Worm (Caenorhabditis elegans) whole organism, L4 larva: ENCODE data around the gene D2045.5.
A peak's percentile ranks its signal among the peaks of the same experiment; 100 is the strongest.

Experiments used
- F26F4.8 ChIP-seq: fragments of 200-800 bp; sonication (Bioruptor generic); conservative IDR thresholded peaks from 2 replicates; pipeline ENCODE4 v1.3.6; 2022; ENCODE audit warnings: missing genetic modification characterization, missing compliant biosample characterization
- R02D3.7 ChIP-seq: fragments of 150-350 bp; sonication (generic microtip); optimal IDR thresholded peaks from 3 replicates; lab custom pipeline; 2014; ENCODE audit warnings: missing biosample characterization, missing genetic modification characterization
- T20F7.1 ChIP-seq: fragments of 200-800 bp; sonication (Bioruptor generic); optimal IDR thresholded peaks from 2 replicates; lab custom pipeline; 2018; ENCODE audit warnings: mild to moderate bottlenecking, missing genetic modification characterization, missing compliant biosample characterization
- Y48G9A.11 ChIP-seq: fragments of 200-800 bp; sonication (Bioruptor generic); IDR thresholded peaks from 2 replicates; pipeline ENCODE4 v1.3.6; 2022; ENCODE audit warnings: missing genetic modification reagents, missing genetic modification characterization, missing compliant biosample characterization
- Y5F2A.4 ChIP-seq: fragments of 200-800 bp; sonication (Bioruptor generic); optimal IDR thresholded peaks from 2 replicates; lab custom pipeline; 2018; ENCODE audit warnings: mild to moderate bottlenecking, missing genetic modification characterization, missing compliant biosample characterization
- ZK337.2 ChIP-seq: fragments of 200-800 bp; sonication (Bioruptor generic); IDR thresholded peaks from 2 replicates; pipeline ENCODE4 v1.3.6; 2022; ENCODE audit warnings: missing genetic modification reagents, missing genetic modification characterization, missing compliant biosample characterization
- aly-2 ChIP-seq: sonication (generic microtip); optimal IDR thresholded peaks from 2 replicates; lab custom pipeline; 2018; ENCODE audit warnings: missing biosample characterization, missing genetic modification characterization
- arid-1 ChIP-seq: fragments of 200-800 bp; sonication (Bioruptor generic); conservative IDR thresholded peaks from 2 replicates; pipeline ENCODE4 v1.3.6; 2022; ENCODE audit warnings: missing genetic modification reagents, missing genetic modification characterization, missing compliant biosample characterization
- ceh-28 ChIP-seq: fragments of 150-350 bp; optimal IDR thresholded peaks from 2 replicates; lab custom pipeline; 2014; ENCODE audit warnings: missing biosample characterization, missing genetic modification reagents, missing genetic modification characterization
- ceh-32 ChIP-seq: sonication (generic microtip); optimal IDR thresholded peaks from 2 replicates; lab custom pipeline; 2016; ENCODE audit warnings: mild to moderate bottlenecking, missing genetic modification characterization, missing compliant biosample characterization; ENCODE audit not compliant: poor library complexity
- ceh-44 ChIP-seq: fragments of 200-800 bp; sonication (Bioruptor generic); IDR thresholded peaks from 2 replicates; pipeline ENCODE4 v1.3.6; 2022; ENCODE audit warnings: missing genetic modification reagents, missing genetic modification characterization, missing compliant biosample characterization
- ceh-62 ChIP-seq: sonication (generic microtip); optimal IDR thresholded peaks from 2 replicates; lab custom pipeline; 2017; ENCODE audit warnings: missing biosample characterization, missing genetic modification characterization
- ces-1 ChIP-seq: fragments of 150-350 bp; sonication (generic microtip); optimal IDR thresholded peaks from 4 replicates; lab custom pipeline; 2014; ENCODE audit warnings: missing biosample characterization, missing genetic modification reagents, missing genetic modification characterization
- cey-2 ChIP-seq: sonication (generic microtip); optimal IDR thresholded peaks from 3 replicates; lab custom pipeline; 2017; ENCODE audit warnings: missing genetic modification characterization, mild to moderate bottlenecking, missing compliant biosample characterization, antibody characterized with exemption, borderline replicate concordance; ENCODE audit not compliant: insufficient read depth
- daf-19 ChIP-seq: fragments of 200-800 bp; sonication (Bioruptor generic); conservative IDR thresholded peaks from 2 replicates; pipeline ENCODE4 v1.3.6; 2022; ENCODE audit warnings: missing genetic modification characterization, missing compliant biosample characterization
- dmd-6 ChIP-seq: fragments of 200-800 bp; sonication (Bioruptor generic); IDR thresholded peaks from 2 replicates; pipeline ENCODE4 v1.3.6; 2022; ENCODE audit warnings: missing genetic modification reagents, missing genetic modification characterization, missing compliant biosample characterization
- dmd-9 ChIP-seq: fragments of 200-800 bp; sonication (Bioruptor generic); IDR thresholded peaks from 2 replicates; pipeline ENCODE4 v1.3.6; 2022; ENCODE audit warnings: missing genetic modification reagents, missing genetic modification characterization, missing compliant biosample characterization
- duxl-1 ChIP-seq: sonication (generic microtip); optimal IDR thresholded peaks from 2 replicates; lab custom pipeline; 2016; ENCODE audit warnings: mild to moderate bottlenecking, missing genetic modification characterization, moderate library complexity, missing compliant biosample characterization; ENCODE audit not compliant: poor library complexity
- egl-27 ChIP-seq: sonication (generic microtip); optimal IDR thresholded peaks from 3 replicates; lab custom pipeline; 2017; ENCODE audit warnings: missing biosample characterization, missing genetic modification reagents, missing genetic modification characterization
- fkh-10 ChIP-seq: fragments of 150-350 bp; optimal IDR thresholded peaks from 2 replicates; lab custom pipeline; 2014; ENCODE audit warnings: missing biosample characterization, missing genetic modification reagents, missing genetic modification characterization
- hif-1 ChIP-seq, 2 experiments: sonication (generic microtip); optimal IDR thresholded peaks; 2 replicates each; lab custom pipeline; 2016 to 2017; ENCODE audit warnings: missing compliant biosample characterization in 2 of 2, missing genetic modification characterization in 2 of 2, missing genetic modification reagents in 2 of 2, missing genotype in 2 of 2, mild to moderate bottlenecking in 1 of 2
- hlh-30 ChIP-seq: sonication (generic microtip); optimal IDR thresholded peaks from 2 replicates; lab custom pipeline; 2017; ENCODE audit warnings: antibody characterized with exemption, mild to moderate bottlenecking, missing genetic modification characterization, missing compliant biosample characterization; ENCODE audit not compliant: insufficient read depth
- hmg-1.1 ChIP-seq: fragments of 200-800 bp; sonication (Bioruptor generic); IDR thresholded peaks from 2 replicates; pipeline ENCODE4 v1.3.6; 2022; ENCODE audit warnings: missing genetic modification reagents, missing genetic modification characterization, missing compliant biosample characterization
- lin-13 ChIP-seq: fragments of 150-350 bp; optimal IDR thresholded peaks from 2 replicates; lab custom pipeline; 2014; ENCODE audit warnings: missing biosample characterization, missing genetic modification reagents, missing genetic modification characterization
- lin-15B ChIP-seq: fragments of 150-350 bp; sonication (generic microtip); optimal IDR thresholded peaks from 3 replicates; lab custom pipeline; 2014; ENCODE audit warnings: missing biosample characterization, missing genetic modification characterization
- lin-38 ChIP-seq: fragments of 200-800 bp; sonication (Bioruptor generic); IDR thresholded peaks from 2 replicates; pipeline ENCODE4 v1.3.6; 2022; ENCODE audit warnings: missing genetic modification reagents, missing genetic modification characterization, missing compliant biosample characterization
- lin-39 ChIP-seq: fragments of 150-350 bp; optimal IDR thresholded peaks from 2 replicates; lab custom pipeline; 2014; ENCODE audit warnings: missing biosample characterization, missing genetic modification reagents, missing genetic modification characterization
- lir-3 ChIP-seq: sonication (generic microtip); optimal IDR thresholded peaks from 2 replicates; lab custom pipeline; 2016; ENCODE audit warnings: mild to moderate bottlenecking, missing genetic modification characterization, missing compliant biosample characterization
- lsy-2 ChIP-seq, 2 experiments: fragments of 150-350 bp in 1 of 2; sonication (generic microtip) in 1 of 2; optimal IDR thresholded peaks; 2 replicates each; lab custom pipeline; 2014 to 2017; ENCODE audit warnings: missing biosample characterization in 2 of 2, missing genetic modification characterization in 2 of 2
- madf-5 ChIP-seq, 2 experiments: fragments of 200-800 bp; sonication (Bioruptor generic); IDR thresholded peaks; 2 replicates each; pipeline ENCODE4 v1.3.6; 2022; ENCODE audit warnings: missing compliant biosample characterization in 2 of 2, missing genetic modification characterization in 2 of 2
- mdl-1 ChIP-seq, 2 experiments: fragments of 150-350 bp in 1 of 2; sonication (generic microtip) in 1 of 2; optimal IDR thresholded peaks; 2 replicates each; lab custom pipeline; 2014 to 2017; ENCODE audit warnings: missing biosample characterization in 2 of 2, missing genetic modification characterization in 2 of 2
- mep-1 ChIP-seq: fragments of 150-350 bp; sonication (generic microtip); optimal IDR thresholded peaks from 3 replicates; lab custom pipeline; 2014; ENCODE audit warnings: missing biosample characterization, missing genetic modification characterization
- mes-2 ChIP-seq: sonication (generic microtip); optimal IDR thresholded peaks from 2 replicates; lab custom pipeline; 2016; ENCODE audit warnings: missing genotype, mild to moderate bottlenecking, missing genetic modification characterization, missing compliant biosample characterization; ENCODE audit not compliant: poor library complexity, severe bottlenecking
- mxl-2 ChIP-seq: fragments of 200-800 bp; sonication (Bioruptor generic); conservative IDR thresholded peaks from 2 replicates; pipeline ENCODE4 v1.3.6; 2022; ENCODE audit warnings: missing genetic modification reagents, missing genetic modification characterization, missing compliant biosample characterization
- nhr-11 ChIP-seq: fragments of 150-350 bp; optimal IDR thresholded peaks from 2 replicates; lab custom pipeline; 2014; ENCODE audit warnings: missing biosample characterization, missing genetic modification characterization
- nhr-25 ChIP-seq: sonication (generic microtip); optimal IDR thresholded peaks from 2 replicates; lab custom pipeline; 2017; ENCODE audit warnings: missing genetic modification characterization, mild to moderate bottlenecking, missing compliant biosample characterization, antibody characterized with exemption, moderate library complexity, borderline replicate concordance; ENCODE audit not compliant: insufficient read depth
- nhr-28 ChIP-seq: fragments of 150-350 bp; optimal IDR thresholded peaks from 2 replicates; lab custom pipeline; 2014; ENCODE audit warnings: missing biosample characterization, missing genetic modification characterization
- nhr-41 ChIP-seq: fragments of 200-800 bp; sonication (Bioruptor generic); IDR thresholded peaks from 2 replicates; pipeline ENCODE4 v1.3.6; 2022; ENCODE audit warnings: missing genetic modification reagents, missing genetic modification characterization, missing compliant biosample characterization
- nhr-6 ChIP-seq: fragments of 150-350 bp; optimal IDR thresholded peaks from 2 replicates; lab custom pipeline; 2014; ENCODE audit warnings: missing biosample characterization, missing genetic modification characterization
- nhr-76 ChIP-seq: fragments of 150-350 bp; optimal IDR thresholded peaks from 2 replicates; lab custom pipeline; 2014; ENCODE audit warnings: missing biosample characterization, missing genetic modification characterization
- nhr-77 ChIP-seq: fragments of 150-350 bp; optimal IDR thresholded peaks from 2 replicates; lab custom pipeline; 2014; ENCODE audit warnings: missing biosample characterization, missing genetic modification characterization
- pqm-1 ChIP-seq: sonication (generic microtip); optimal IDR thresholded peaks from 2 replicates; lab custom pipeline; 2017; ENCODE audit warnings: missing biosample characterization, missing genetic modification characterization
- rbr-2 ChIP-seq: sonication (generic microtip); optimal IDR thresholded peaks from 2 replicates; lab custom pipeline; 2016; ENCODE audit warnings: missing genotype, missing genetic modification characterization, missing compliant biosample characterization
- set-16 ChIP-seq: fragments of 200-800 bp; sonication (Bioruptor generic); IDR thresholded peaks from 2 replicates; pipeline ENCODE4 v1.3.6; 2022; ENCODE audit warnings: missing genetic modification reagents, missing genetic modification characterization, missing compliant biosample characterization
- snpc-4 ChIP-seq: fragments of 150-350 bp; optimal IDR thresholded peaks from 2 replicates; lab custom pipeline; 2014; ENCODE audit warnings: missing biosample characterization, missing genetic modification characterization
- unc-62 ChIP-seq, 3 experiments: fragments of 150-350 bp in 1 of 3; sonication (generic microtip); optimal IDR thresholded peaks in 2 of 3; peaks in 1 of 3; 1 replicate in 1 of 3; 2 replicates in 2 of 3; lab custom pipeline; 2014 to 2017; ENCODE audit warnings: missing biosample characterization in 3 of 3, missing genetic modification characterization in 3 of 3, missing genetic modification reagents in 3 of 3, missing genotype in 1 of 3
- zag-1 ChIP-seq: fragments of 150-350 bp; optimal IDR thresholded peaks from 2 replicates; lab custom pipeline; 2014; ENCODE audit warnings: missing biosample characterization, missing genetic modification characterization
- zfp-3 ChIP-seq: fragments of 200-800 bp; sonication (Bioruptor generic); conservative IDR thresholded peaks from 2 replicates; pipeline ENCODE4 v1.3.6; 2022; ENCODE audit warnings: missing genetic modification reagents, missing genetic modification characterization, missing compliant biosample characterization
- zip-11 ChIP-seq: fragments of 200-800 bp; sonication (Bioruptor generic); IDR thresholded peaks from 2 replicates; pipeline ENCODE4 v1.3.6; 2022; ENCODE audit warnings: missing genetic modification characterization, missing compliant biosample characterization
- ztf-7 ChIP-seq: fragments of 150-350 bp; optimal IDR thresholded peaks from 2 replicates; lab custom pipeline; 2014; ENCODE audit warnings: missing biosample characterization, missing genetic modification characterization

D2045.5 gene

ce11 chrIII:10461164-10461546 lies 8.3 kb downstream of the D2045.5 start, which contains the start of gene atx-2:
atx-2 (plus strand) TSS chrIII:10461389.
- TF ChIP-seq zfp-3 (GFP tag; lab: Robert Waterston, UW) (peak; percentile 80), Y5F2A.4 (GFP tag; lab: Kevin White, UChicago) (peak; percentile 75), nhr-41 (peak; percentile 92), arid-1 (GFP tag; lab: Robert Waterston, UW) (peak; percentile 97), nhr-76 (tag; lab: Kevin White, UChicago) (no peak), nhr-25 (no peak), daf-19 (GFP tag; lab: Robert Waterston, UW) (no peak), zip-11 (GFP tag; lab: Robert Waterston, UW) (0 out of 2 replicates have a peak, but pooled peaks have one; percentile 38), F26F4.8 (GFP tag; lab: Robert Waterston, UW) (no peak), nhr-6 (tag; lab: Kevin White, UChicago) (no peak), aly-2 (no peak), lir-3 (tag; lab: Kevin White, UChicago) (peak; percentile 11), duxl-1 (tag; lab: Kevin White, UChicago) (peak; percentile 91), mep-1 (peak; percentile 89), lin-39 (tag; lab: Kevin White, UChicago) (no peak), nhr-28 (peak; percentile 23), ceh-62 (tag; lab: Kevin White, UChicago) (no peak), pqm-1 (tag; lab: Kevin White, UChicago) (no peak), madf-5 (GFP tag; IDR thresholded peaks at IDR 0.05; lab: Robert Waterston, UW) (peak; percentile 44 to 93; a peak in 2 of 4 replicates), lsy-2 (tag; optimal IDR thresholded peaks at IDR 0.05; lab: Kevin White, UChicago) (peak; percentile 49 to 78), hmg-1.1 (GFP tag; lab: Robert Waterston, UW) (peak; percentile 93), lin-38 (GFP tag; lab: Robert Waterston, UW) (peak; percentile 98), nhr-11 (peak; percentile 56), set-16 (peak; percentile 84), dmd-6 (GFP tag; lab: Robert Waterston, UW) (peak; percentile 87), ceh-32 (tag; lab: Kevin White, UChicago) (no peak), mxl-2 (GFP tag; lab: Robert Waterston, UW) (peak; percentile 41; the same call in 1 of the 2 replicates), fkh-10 (peak; percentile 31), nhr-77 (tag; lab: Kevin White, UChicago) (no peak), zag-1 (no peak), snpc-4 (tag; lab: Kevin White, UChicago) (no peak), dmd-9 (GFP tag; lab: Robert Waterston, UW) (peak; percentile 90), rbr-2 (tag; lab: Kevin White, UChicago) (peak; percentile 86), lin-13 (peak; percentile 83), lin-15B (tag; lab: Kevin White, UChicago) (peak; percentile 72), ces-1 (GFP tag; lab: Kevin White, UChicago) (no peak), mes-2 (tag; lab: Kevin White, UChicago) (peak; percentile 97), Y48G9A.11 (GFP tag; lab: Robert Waterston, UW) (peak; percentile 85; the same call in 1 of the 2 replicates), R02D3.7 (peak; percentile 31), hif-1 (tag; optimal IDR thresholded peaks at IDR 0.05; lab: Kevin White, UChicago) (peak in 1 of 2 experiments; percentile 79), unc-62 (GFP tag; optimal IDR thresholded peaks at IDR 0.05 in 1 of 2; lab: Kevin White, UChicago) (no peak), unc-62 (tag; optimal IDR thresholded peaks at IDR 0.05; lab: Kevin White, UChicago) (no peak), ceh-44 (GFP tag; lab: Robert Waterston, UW) (peak; percentile 98), hlh-30 (tag; lab: Kevin White, UChicago) (peak; percentile 87), mdl-1 (tag; optimal IDR thresholded peaks at IDR 0.05; lab: Kevin White, UChicago) (peak; percentile 77 to 96), cey-2 (tag; lab: Kevin White, UChicago) (no peak), ceh-28 (tag; lab: Kevin White, UChicago) (peak; percentile 45), T20F7.1 (no peak), ztf-7 (tag; lab: Kevin White, UChicago) (no peak), ZK337.2 (GFP tag; lab: Robert Waterston, UW) (peak; percentile 86), egl-27 (no peak)
